Fruit fly (Drosophila melanogaster): Measurements from ENCODE around the gene Grip.
A peak's percentile ranks its signal among the peaks of the same experiment; 100 is the strongest.

Gene Grip

DNA sequence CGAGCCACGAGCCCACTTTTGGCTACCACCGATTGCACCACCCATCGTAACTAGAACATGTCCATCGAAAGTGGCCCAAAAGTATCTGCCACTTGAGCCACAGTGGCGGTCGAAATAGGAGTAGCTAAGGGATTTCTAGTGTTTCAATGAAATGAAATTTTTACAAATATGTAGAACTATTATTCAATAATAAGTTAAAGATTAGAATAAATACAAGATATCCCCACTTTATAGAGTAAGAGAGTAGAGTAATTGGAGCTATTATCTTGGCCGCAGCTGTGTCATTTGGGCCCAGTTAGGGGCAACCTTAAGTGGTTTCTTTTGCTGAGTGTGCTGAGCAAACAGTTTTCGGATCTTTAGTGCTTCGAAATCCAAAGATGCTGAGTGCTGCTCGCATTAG lies 23.3 kb downstream of the Grip start (continued):
- TF ChIP-seq CG4360 (GFP tag; IDR thresholded peaks at IDR 0.05), result no peak
- TF ChIP-seq nerfin-2 (GFP tag; IDR thresholded peaks at IDR 0.05; ENCODE audit: partially characterized antibody), result no peak
- TF ChIP-seq sug (tag; optimal IDR thresholded peaks at IDR 0.05), result no peak
- TF ChIP-seq tup (GFP tag; optimal IDR thresholded peaks at IDR 0.05), result no peak
- no peak for TF ChIP-seq Usf (GFP tag; optimal IDR thresholded peaks at IDR 0.05)
- TF ChIP-seq CG12391 (tag; optimal IDR thresholded peaks at IDR 0.05), result peak; percentile 52
- TF ChIP-seq Elba2 (GFP tag; optimal IDR thresholded peaks at IDR 0.05), result no peak
- no peak for TF ChIP-seq TFAM (GFP tag; optimal IDR thresholded peaks at IDR 0.05)
- peak; percentile 48; the same call in 1 of the 2 replicates for TF ChIP-seq ranshi (GFP tag; IDR thresholded peaks at IDR 0.05)
- TF ChIP-seq CG16813 (GFP tag; IDR thresholded peaks at IDR 0.05; ENCODE audit: partially characterized antibody), result no peak
- TF ChIP-seq CG30020 (tag; optimal IDR thresholded peaks at IDR 0.05), result no peak
- no peak for TF ChIP-seq CG10431 (GFP tag; optimal IDR thresholded peaks at IDR 0.05)
- TF ChIP-seq CG3847 (GFP tag; IDR thresholded peaks at IDR 0.05), result no peak
- no peak for TF ChIP-seq Antp (GFP tag; optimal IDR thresholded peaks at IDR 0.05)
- peak; percentile 23; the same call in 1 of the 2 replicates for TF ChIP-seq peb (GFP tag; IDR thresholded peaks at IDR 0.05)
- peak in 1 of 2 experiments; percentile 29 for TF ChIP-seq dpn (GFP tag; optimal IDR thresholded peaks at IDR 0.05)
- TF ChIP-seq unpg (GFP tag; optimal IDR thresholded peaks at IDR 0.05), result peak; percentile 65
- TF ChIP-seq Hr39 (optimal IDR thresholded peaks at IDR 0.05), result no peak
- TF ChIP-seq Xrp1 (GFP tag; IDR thresholded peaks at IDR 0.05), result peak; percentile 62
- no peak for TF ChIP-seq gro (GFP tag; optimal IDR thresholded peaks at IDR 0.05)
- no peak for TF ChIP-seq Nf-YC (tag; optimal IDR thresholded peaks at IDR 0.05)
- no peak for TF ChIP-seq fru (optimal IDR thresholded peaks at IDR 0.05)
- TF ChIP-seq Hsf (GFP tag; optimal IDR thresholded peaks at IDR 0.05), result no peak
- no peak for TF ChIP-seq CG10321 (GFP tag; IDR thresholded peaks at IDR 0.05)
- TF ChIP-seq CG9437 (GFP tag; optimal IDR thresholded peaks at IDR 0.05), result no peak
- no peak for TF ChIP-seq CG4617 (GFP tag; optimal IDR thresholded peaks at IDR 0.05; ENCODE audit: borderline replicate concordance)
- no peak for TF ChIP-seq Sry-δ (GFP tag; optimal IDR thresholded peaks at IDR 0.05)
- peak; percentile 38; the same call in 1 of the 2 replicates for TF ChIP-seq ssp (GFP tag; IDR thresholded peaks at IDR 0.05)
- TF ChIP-seq CG17385 (GFP tag; optimal IDR thresholded peaks at IDR 0.05), result peak; percentile 25
- no peak for TF ChIP-seq Trl (optimal IDR thresholded peaks at IDR 0.05)
- no peak for TF ChIP-seq Trl (GFP tag; optimal IDR thresholded peaks at IDR 0.05)
- peak; percentile 23; the same call in 1 of the 2 replicates for TF ChIP-seq slbo (GFP tag; IDR thresholded peaks at IDR 0.05)
- TF ChIP-seq CG32532 (GFP tag; IDR thresholded peaks at IDR 0.05), result peak; percentile 51; the same call in 1 of the 2 replicates
- no peak for TF ChIP-seq her (GFP tag; optimal IDR thresholded peaks at IDR 0.05)
- no peak for TF ChIP-seq jumu (GFP tag; optimal IDR thresholded peaks at IDR 0.05)
- peak; percentile 43 for TF ChIP-seq ATbp (GFP tag; optimal IDR thresholded peaks at IDR 0.05)
- TF ChIP-seq ken (GFP tag; IDR thresholded peaks at IDR 0.05), result no peak
- peak; percentile 31 for TF ChIP-seq odd (GFP tag; optimal IDR thresholded peaks at IDR 0.05)
- no peak for TF ChIP-seq disco-r (GFP tag; optimal IDR thresholded peaks at IDR 0.05)
- TF ChIP-seq ewg (GFP tag; optimal IDR thresholded peaks at IDR 0.05), result peak; percentile 29
- TF ChIP-seq Myb (GFP tag; optimal IDR thresholded peaks at IDR 0.05), result no peak
- no peak for TF ChIP-seq CG3407 (GFP tag; optimal IDR thresholded peaks at IDR 0.05)
- no peak for TF ChIP-seq Sry-β (GFP tag; optimal IDR thresholded peaks at IDR 0.05)
- TF ChIP-seq CG8089 (GFP tag; optimal IDR thresholded peaks at IDR 0.05), result no peak
- peak; percentile 7 for TF ChIP-seq NfI (GFP tag; optimal IDR thresholded peaks at IDR 0.05)
- TF ChIP-seq Ets65A (GFP tag), result no peak
- peak; percentile 61 for TF ChIP-seq CG17359 (tag; optimal IDR thresholded peaks at IDR 0.05)
- no peak for TF ChIP-seq CG10543 (GFP tag; optimal IDR thresholded peaks at IDR 0.05)
- no peak for TF ChIP-seq CG6683 (GFP tag; optimal IDR thresholded peaks at IDR 0.05)
- no peak for TF ChIP-seq grn (GFP tag; optimal IDR thresholded peaks at IDR 0.05)
- no peak for TF ChIP-seq danr (GFP tag; IDR thresholded peaks at IDR 0.05)
- TF ChIP-seq CG17612 (GFP tag; IDR thresholded peaks at IDR 0.05), result no peak
- no peak for TF ChIP-seq CG15514 (GFP tag; optimal IDR thresholded peaks at IDR 0.05)
